Worm (Caenorhabditis elegans): Measurements from ENCODE around the gene lgc-5.

Gene lgc-5

ce11 chrIV:8342385-8342784 is at the start of gene lgc-5:
lgc-5 (plus strand) TSS chrIV:8342685.
- TF ChIP-seq ztf-26 (tag; optimal IDR thresholded peaks at IDR 0.05), result no peak
- TF ChIP-seq hsf-1 (GFP tag; IDR thresholded peaks at IDR 0.05), result no peak
- TF ChIP-seq aptf-2 (GFP tag; conservative IDR thresholded peaks at IDR 0.05), result no peak
- TF ChIP-seq ekl-4 (GFP tag; IDR thresholded peaks at IDR 0.05), result no peak
- TF ChIP-seq egl-44 (GFP tag; IDR thresholded peaks at IDR 0.05), result no peak
- TF ChIP-seq nhr-90 (tag; optimal IDR thresholded peaks at IDR 0.05), result no peak
- TF ChIP-seq cebp-1 (GFP tag; IDR thresholded peaks at IDR 0.05), result no peak
- TF ChIP-seq cebp-1 (tag; optimal IDR thresholded peaks at IDR 0.05), result no peak
- TF ChIP-seq mes-4 (tag; optimal IDR thresholded peaks at IDR 0.05), result no peak
- TF ChIP-seq F39B2.1 (GFP tag; IDR thresholded peaks at IDR 0.05), result no peak
- no peak for TF ChIP-seq xnd-1 (tag; optimal IDR thresholded peaks at IDR 0.05)
- TF ChIP-seq B0035.1 (tag; optimal IDR thresholded peaks at IDR 0.05), result no peak
- no peak for TF ChIP-seq die-1 (tag; optimal IDR thresholded peaks at IDR 0.05)
- no peak for TF ChIP-seq rpc-1 (optimal IDR thresholded peaks at IDR 0.05)
- no peak for TF ChIP-seq rpc-1 (tag; optimal IDR thresholded peaks at IDR 0.05)
- TF ChIP-seq ztf-3 (GFP tag; optimal IDR thresholded peaks at IDR 0.05), result no peak
- TF ChIP-seq athp-1 (tag; optimal IDR thresholded peaks at IDR 0.05), result no peak

- TF ChIP-seq ama-1 (optimal IDR thresholded peaks at IDR 0.05) (no peak), ama-1 (GFP tag; optimal IDR thresholded peaks at IDR 0.05) (no peak), lin-54 (GFP tag; optimal IDR thresholded peaks at IDR 0.05) (peak; percentile 3), unc-62 (GFP tag; optimal IDR thresholded peaks at IDR 0.05) (no peak), tbp1 (GFP tag; optimal IDR thresholded peaks at IDR 0.05) (no peak), lag-1 (GFP tag; IDR thresholded peaks at IDR 0.05) (no peak), ztf-25 (GFP tag; IDR thresholded peaks at IDR 0.05) (no peak), zim-3 (tag; optimal IDR thresholded peaks at IDR 0.05) (no peak), repo-1 (tag; optimal IDR thresholded peaks at IDR 0.05) (no peak), pbrm-1 (GFP tag; IDR thresholded peaks at IDR 0.05) (no peak), lin-26 (GFP tag; IDR thresholded peaks at IDR 0.05) (no peak), hrde-1 (tag; optimal IDR thresholded peaks at IDR 0.05; ENCODE audit: borderline replicate concordance) (peak; percentile 19)
Measured at ce11 chrIV:8294650-8295049, 47.8 kb upstream of the lgc-5 start, which contains the start of gene tbce-1. tbce-1 (plus strand) TSS chrIV:8294690.

- no peak for TF ChIP-seq madf-8 (GFP tag; conservative IDR thresholded peaks at IDR 0.05)
- no peak for TF ChIP-seq nhr-179 (tag; optimal IDR thresholded peaks at IDR 0.05)
- TF ChIP-seq gei-17 (GFP tag; optimal IDR thresholded peaks at IDR 0.05), result no peak
- no peak for TF ChIP-seq K12H6.12 (tag; optimal IDR thresholded peaks at IDR 0.05)
- no peak for TF ChIP-seq attf-3 (GFP tag; conservative IDR thresholded peaks at IDR 0.05)
- no peak for TF ChIP-seq atf-7 (tag; optimal IDR thresholded peaks at IDR 0.05)
- TF ChIP-seq B0336.3 (GFP tag; IDR thresholded peaks at IDR 0.05), result no peak
- no peak for TF ChIP-seq somi-1 (GFP tag; optimal IDR thresholded peaks at IDR 0.05)
- TF ChIP-seq sdz-38 (tag; optimal IDR thresholded peaks at IDR 0.05), result no peak
- no peak for TF ChIP-seq efl-1 (GFP tag; optimal IDR thresholded peaks at IDR 0.05)
- no peak for TF ChIP-seq F49E8.2 (tag; optimal IDR thresholded peaks at IDR 0.05; ENCODE audit: insufficient read depth)
- no peak for TF ChIP-seq bed-2 (GFP tag; IDR thresholded peaks at IDR 0.05)
Measured at ce11 chrIV:8297192-8297591, 45.3 kb upstream of the lgc-5 start, which contains the start of gene nprl-3. nprl-3 (plus strand) TSS chrIV:8297492.
